Worm (Caenorhabditis elegans) whole organism, mixed stage, embryonic: Measurements from ENCODE around the gene srg-42.

Experiments used
- blmp-1 ChIP-seq: fragments of 150-350 bp; optimal IDR thresholded peaks from 2 replicates; lab custom pipeline; 2014; ENCODE audit warnings: missing biosample characterization, missing genetic modification characterization
- elt-1 ChIP-seq: sonication (generic microtip); optimal IDR thresholded peaks from 2 replicates; lab custom pipeline; 2017; ENCODE audit warnings: missing genetic modification characterization, mild to moderate bottlenecking, missing compliant biosample characterization, antibody characterized with exemption, moderate library complexity, borderline replicate concordance; ENCODE audit not compliant: insufficient read depth
- mep-1 ChIP-seq: fragments of 150-350 bp; optimal IDR thresholded peaks from 2 replicates; lab custom pipeline; 2017; ENCODE audit warnings: missing biosample characterization, missing genetic modification reagents, missing genetic modification characterization, inconsistent platforms
- nhr-12 ChIP-seq: fragments of 150-350 bp; optimal IDR thresholded peaks from 2 replicates; lab custom pipeline; 2014; ENCODE audit warnings: missing biosample characterization, missing genetic modification characterization
- nhr-2 ChIP-seq: fragments of 150-350 bp; optimal IDR thresholded peaks from 2 replicates; lab custom pipeline; 2014; ENCODE audit warnings: missing biosample characterization, missing genetic modification characterization
- nhr-28 ChIP-seq: fragments of 150-350 bp; optimal IDR thresholded peaks from 2 replicates; lab custom pipeline; 2014; ENCODE audit warnings: missing biosample characterization, missing genetic modification characterization
- sem-2 ChIP-seq: fragments of 200-800 bp; sonication (Bioruptor generic); optimal IDR thresholded peaks from 2 replicates; lab custom pipeline; 2018; ENCODE audit warnings: mild to moderate bottlenecking, missing genetic modification characterization, missing compliant biosample characterization
- snpc-4 ChIP-seq: fragments of 150-350 bp; optimal IDR thresholded peaks from 2 replicates; lab custom pipeline; 2014; ENCODE audit warnings: missing biosample characterization, missing genetic modification characterization
- tbx-8 ChIP-seq: fragments of 200-800 bp; sonication (Bioruptor generic); optimal IDR thresholded peaks from 2 replicates; lab custom pipeline; 2018; ENCODE audit warnings: mild to moderate bottlenecking, missing genetic modification characterization, moderate library complexity, missing compliant biosample characterization
- unc-62 ChIP-seq: fragments of 150-350 bp; optimal IDR thresholded peaks from 2 replicates; lab custom pipeline; 2014; ENCODE audit warnings: missing biosample characterization, missing genetic modification reagents, missing genetic modification characterization
- zip-8 ChIP-seq: fragments of 150-350 bp; optimal IDR thresholded peaks from 2 replicates; lab custom pipeline; 2014; ENCODE audit warnings: missing biosample characterization, missing genetic modification characterization

ce11 chrV:11147780-11148144, 10.1 kb downstream of the srg-42 start:
- no peak for TF ChIP-seq nhr-12 (tag; lab: Kevin White, UChicago)
- no peak for TF ChIP-seq unc-62 (GFP tag; lab: Kevin White, UChicago)
- TF ChIP-seq snpc-4, result no peak
- no peak for TF ChIP-seq nhr-28
- no peak for TF ChIP-seq nhr-2 (tag; lab: Kevin White, UChicago)
- no peak for TF ChIP-seq elt-1
- TF ChIP-seq tbx-8 (GFP tag; lab: Kevin White, UChicago), result no peak
- TF ChIP-seq zip-8 (tag; lab: Kevin White, UChicago), result no peak
- TF ChIP-seq mep-1 (tag; lab: Kevin White, UChicago), result no peak
- no peak for TF ChIP-seq blmp-1
- no peak for TF ChIP-seq sem-2 (GFP tag; lab: Kevin White, UChicago)
